Fruit fly (Drosophila melanogaster) whole organism, embryonic: ENCODE data around the gene Cdc6.

ENCODE experiments used
- Awh ChIP-seq: fragments of 200-800 bp; sonication (Bioruptor generic); IDR thresholded peaks from 2 replicates; pipeline ENCODE4, ENCODE4 v1.3.6; 2022; ENCODE audit warnings: missing biosample characterization, missing genetic modification characterization
- CG12104 ChIP-seq: fragments of 200-800 bp; sonication (Bioruptor generic); optimal IDR thresholded peaks from 3 replicates; lab custom pipeline; 2016; ENCODE audit warnings: missing biosample characterization, missing genetic modification characterization
- CG12744 ChIP-seq: fragments of 200-800 bp; sonication (Bioruptor generic); optimal IDR thresholded peaks from 2 replicates; lab custom pipeline; 2016; ENCODE audit warnings: missing biosample characterization, missing genetic modification characterization
- CG13424 ChIP-seq: fragments of 200-800 bp; sonication (Bioruptor generic); optimal IDR thresholded peaks from 2 replicates; lab custom pipeline; 2019; ENCODE audit warnings: missing biosample characterization, mild to moderate bottlenecking, missing genetic modification characterization, moderate library complexity
- Fer2 ChIP-seq: fragments of 200-800 bp; sonication (Bioruptor generic); optimal IDR thresholded peaks from 2 replicates; lab custom pipeline; 2018; ENCODE audit warnings: missing biosample characterization, mild to moderate bottlenecking, missing genetic modification characterization, moderate library complexity
- HLH3B ChIP-seq: fragments of 200-800 bp; sonication (Bioruptor generic); IDR thresholded peaks from 2 replicates; pipeline ENCODE4 v1.3.6; 2022; ENCODE audit warnings: missing biosample characterization, missing genetic modification characterization
- Lpt ChIP-seq: fragments of >200 bp; optimal IDR thresholded peaks from 2 replicates; lab custom pipeline; 2018; ENCODE audit warnings: missing biosample characterization, missing genetic modification characterization
- Neu2 ChIP-seq: fragments of 200-800 bp; sonication (Bioruptor generic); optimal IDR thresholded peaks from 3 replicates; lab custom pipeline; 2016; ENCODE audit warnings: missing biosample characterization, missing genetic modification characterization, borderline replicate concordance
- Vsx1 ChIP-seq: fragments of 200-800 bp; sonication (Bioruptor generic); optimal IDR thresholded peaks from 2 replicates; lab custom pipeline; 2017; ENCODE audit warnings: missing biosample characterization, mild to moderate bottlenecking, missing genetic modification characterization, missing genetic modification reagents
- bsh ChIP-seq, 2 experiments: fragments of 200-800 bp; sonication (Bioruptor generic); optimal IDR thresholded peaks; 2 replicates each; lab custom pipeline; 2017 to 2018; ENCODE audit warnings: mild to moderate bottlenecking in 2 of 2, missing biosample characterization in 2 of 2, missing genetic modification characterization in 2 of 2, moderate library complexity in 1 of 2
- wor ChIP-seq: fragments of 200-800 bp; sonication (Bioruptor generic); IDR thresholded peaks from 2 replicates; pipeline ENCODE4 v1.3.6; 2022; ENCODE audit warnings: missing biosample characterization, missing genetic modification characterization

DNA sequence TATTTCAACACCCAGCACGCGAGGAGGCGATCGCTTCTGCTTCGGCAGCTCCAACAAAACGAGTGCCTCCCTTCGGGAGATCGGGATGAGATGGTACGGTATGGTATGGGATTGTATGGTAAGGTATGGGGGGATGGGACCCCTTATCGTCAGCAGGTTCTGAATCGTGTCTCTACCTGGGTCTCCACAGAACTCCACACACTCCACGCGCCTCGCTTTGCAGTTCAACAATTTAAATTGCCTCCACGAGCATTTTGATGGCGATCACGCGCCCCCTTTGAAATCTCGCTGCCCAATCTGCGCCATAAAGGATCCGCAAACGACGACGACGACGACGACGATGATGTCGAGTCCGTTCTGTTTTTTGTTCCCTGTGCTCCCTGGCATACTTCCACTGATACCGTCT, 18.7 kb upstream of the Cdc6 start:
- TF ChIP-seq Fer2 (no peak), Lpt (no peak), Neu2 (GFP tag; lab: Kevin White, UChicago) (no peak), Vsx1 (GFP tag; lab: Kevin White, UChicago) (no peak), CG13424 (tag; lab: Kevin White, UChicago) (no peak), Awh (GFP tag; lab: Robert Waterston, UW) (no peak), bsh (GFP tag; optimal IDR thresholded peaks at IDR 0.05; lab: Kevin White, UChicago) (no peak), CG12744 (GFP tag; lab: Kevin White, UChicago) (no peak), wor (no peak), HLH3B (no peak), CG12104 (GFP tag; lab: Kevin White, UChicago) (no peak)
